Worm (Caenorhabditis elegans) whole organism, L2 larva: ENCODE data around the gene F59G1.4.

Experiments used
- R02D3.7 ChIP-seq: fragments of 150-350 bp; optimal IDR thresholded peaks from 2 replicates; lab custom pipeline; 2014; ENCODE audit warnings: missing biosample characterization, missing genetic modification characterization
- Y55F3AM.14 ChIP-seq: fragments of 200-800 bp; sonication (Bioruptor generic); optimal IDR thresholded peaks from 2 replicates; lab custom pipeline; 2018; ENCODE audit warnings: mild to moderate bottlenecking, missing genetic modification characterization, missing compliant biosample characterization
- blmp-1 ChIP-seq: sonication (generic microtip); optimal IDR thresholded peaks from 2 replicates; lab custom pipeline; 2017; ENCODE audit warnings: missing genetic modification characterization, mild to moderate bottlenecking, missing compliant biosample characterization, antibody characterized with exemption, moderate library complexity; ENCODE audit not compliant: insufficient read depth
- crh-2 ChIP-seq: sonication (generic microtip); optimal IDR thresholded peaks from 2 replicates; lab custom pipeline; 2017; ENCODE audit warnings: missing biosample characterization, missing genetic modification characterization
- dmd-4 ChIP-seq: sonication (generic microtip); optimal IDR thresholded peaks from 2 replicates; lab custom pipeline; 2017; ENCODE audit warnings: missing biosample characterization, missing genetic modification characterization
- gmeb-1 ChIP-seq: fragments of 150-350 bp; optimal IDR thresholded peaks from 2 replicates; lab custom pipeline; 2014; ENCODE audit warnings: missing biosample characterization, missing genetic modification characterization
- lin-11 ChIP-seq: fragments of 150-350 bp; sonication (generic microtip); optimal IDR thresholded peaks from 2 replicates; lab custom pipeline; 2014; ENCODE audit warnings: missing biosample characterization, missing genetic modification characterization, inconsistent platforms, mixed read lengths
- lsy-2 ChIP-seq, 2 experiments: fragments of 150-350 bp in 1 of 2; sonication (generic microtip) in 1 of 2; optimal IDR thresholded peaks; 2 replicates each; lab custom pipeline; 2014 to 2017; ENCODE audit warnings: missing biosample characterization in 2 of 2, missing genetic modification characterization in 2 of 2
- mab-5 ChIP-seq: fragments of 150-350 bp; optimal IDR thresholded peaks from 2 replicates; lab custom pipeline; 2014; ENCODE audit warnings: missing biosample characterization, missing genetic modification characterization
- mdl-1 ChIP-seq, 2 experiments: fragments of 150-350 bp in 1 of 2; sonication (generic microtip) in 1 of 2; optimal IDR thresholded peaks; 2 replicates each; lab custom pipeline; 2017; ENCODE audit warnings: missing biosample characterization in 2 of 2, missing genetic modification characterization in 2 of 2
- nhr-129 ChIP-seq: fragments of 150-350 bp; optimal IDR thresholded peaks from 2 replicates; lab custom pipeline; 2014; ENCODE audit warnings: missing biosample characterization, missing genetic modification characterization
- nhr-77 ChIP-seq: fragments of 150-350 bp; optimal IDR thresholded peaks from 2 replicates; lab custom pipeline; 2014; ENCODE audit warnings: missing biosample characterization, missing genetic modification characterization
- sem-4 ChIP-seq: fragments of 150-350 bp; optimal IDR thresholded peaks from 2 replicates; lab custom pipeline; 2014; ENCODE audit warnings: missing biosample characterization, missing genetic modification reagents, missing genetic modification characterization
- sma-9 ChIP-seq, 2 experiments: fragments of 150-350 bp in 1 of 2; sonication (generic microtip) in 1 of 2; optimal IDR thresholded peaks; 2 replicates each; lab custom pipeline; 2014 to 2016; ENCODE audit warnings: missing genetic modification characterization in 2 of 2, mild to moderate bottlenecking in 1 of 2, missing biosample characterization in 1 of 2, missing compliant biosample characterization in 1 of 2, missing genetic modification reagents in 1 of 2, moderate library complexity in 1 of 2
- unc-39 ChIP-seq: fragments of 150-350 bp; optimal IDR thresholded peaks from 2 replicates; lab custom pipeline; 2014; ENCODE audit warnings: missing biosample characterization, missing genetic modification characterization
- unc-55 ChIP-seq: fragments of 150-350 bp; sonication (generic microtip); optimal IDR thresholded peaks from 3 replicates; lab custom pipeline; 2014; ENCODE audit warnings: missing biosample characterization, missing genetic modification reagents, missing genetic modification characterization
- ztf-1 ChIP-seq: fragments of 200-800 bp; sonication (Bioruptor generic); conservative IDR thresholded peaks from 2 replicates; pipeline ENCODE4 v1.3.6; 2022; ENCODE audit warnings: missing genetic modification characterization, missing compliant biosample characterization
- ztf-11 ChIP-seq: sonication (generic microtip); optimal IDR thresholded peaks from 2 replicates; lab custom pipeline; 2017; ENCODE audit warnings: missing biosample characterization, missing genetic modification characterization
- ztf-4 ChIP-seq: fragments of 150-350 bp; optimal IDR thresholded peaks from 2 replicates; lab custom pipeline; 2014; ENCODE audit warnings: missing biosample characterization, missing genetic modification characterization

The F59G1.4 gene

DNA sequence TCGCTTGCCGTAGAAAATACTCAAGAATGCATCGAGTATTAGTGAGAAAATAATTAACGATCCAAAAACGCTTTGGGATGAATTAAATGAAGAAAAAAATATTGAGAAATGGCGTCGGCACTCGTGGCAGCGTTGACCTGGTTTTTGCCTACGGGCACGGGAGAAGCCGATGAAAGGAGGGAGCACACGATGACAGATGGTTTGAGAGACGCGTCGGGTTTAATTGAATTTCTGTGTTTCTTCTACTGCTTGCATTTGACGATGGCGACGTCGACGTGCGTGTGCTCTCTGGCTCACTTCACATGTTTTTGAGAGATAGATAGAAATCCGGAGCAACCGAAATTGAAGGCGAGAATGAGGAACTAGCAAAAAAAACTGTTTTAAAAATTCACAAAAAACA is 54.7 kb downstream of the F59G1.4 start:
- TF ChIP-seq lin-11 (tag; lab: Kevin White, UChicago): no peak
- no peak for TF ChIP-seq gmeb-1 (tag; lab: Kevin White, UChicago)
- TF ChIP-seq sma-9 (GFP tag; optimal IDR thresholded peaks at IDR 0.05; lab: Kevin White, UChicago): no peak
- no peak for TF ChIP-seq sma-9 (tag; optimal IDR thresholded peaks at IDR 0.05; lab: Kevin White, UChicago)
- no peak for TF ChIP-seq unc-39 (tag; lab: Kevin White, UChicago)
- no peak for TF ChIP-seq mdl-1 (tag; optimal IDR thresholded peaks at IDR 0.05; lab: Kevin White, UChicago)
- TF ChIP-seq unc-55 (GFP tag; lab: Kevin White, UChicago): no peak
- no peak for TF ChIP-seq mab-5
- no peak for TF ChIP-seq sem-4 (tag; lab: Kevin White, UChicago)
- TF ChIP-seq Y55F3AM.14 (GFP tag; lab: Kevin White, UChicago): no peak
- TF ChIP-seq ztf-1 (GFP tag; lab: Robert Waterston, UW): no peak
- TF ChIP-seq blmp-1 (tag; lab: Kevin White, UChicago): no peak

DNA sequence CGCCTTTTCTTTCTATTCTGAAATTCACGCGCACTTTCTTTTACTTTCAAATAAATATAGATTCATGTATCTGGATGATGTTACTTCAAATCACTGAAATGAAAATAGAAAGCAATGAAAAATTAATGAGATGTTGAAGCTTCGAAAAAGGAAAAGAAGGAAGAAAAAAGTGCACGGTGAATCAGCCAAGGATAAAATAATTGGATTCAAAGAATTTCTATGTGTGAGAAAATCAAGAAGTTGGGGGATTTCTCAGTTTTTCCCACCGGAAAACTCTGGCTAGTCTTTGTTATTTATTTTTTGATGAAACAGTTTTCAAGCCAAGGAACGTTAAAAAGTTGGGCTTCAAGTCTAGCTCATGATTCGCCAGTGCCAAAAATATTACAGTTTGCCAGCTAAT is 55.8 kb downstream of the F59G1.4 start:
- TF ChIP-seq nhr-129: no peak
- TF ChIP-seq ztf-11: no peak
- no peak for TF ChIP-seq ztf-4 (tag; lab: Kevin White, UChicago)
- TF ChIP-seq Y55F3AM.14 (GFP tag; lab: Kevin White, UChicago): no peak
- TF ChIP-seq dmd-4 (tag; lab: Kevin White, UChicago): no peak
- no peak for TF ChIP-seq R02D3.7

DNA sequence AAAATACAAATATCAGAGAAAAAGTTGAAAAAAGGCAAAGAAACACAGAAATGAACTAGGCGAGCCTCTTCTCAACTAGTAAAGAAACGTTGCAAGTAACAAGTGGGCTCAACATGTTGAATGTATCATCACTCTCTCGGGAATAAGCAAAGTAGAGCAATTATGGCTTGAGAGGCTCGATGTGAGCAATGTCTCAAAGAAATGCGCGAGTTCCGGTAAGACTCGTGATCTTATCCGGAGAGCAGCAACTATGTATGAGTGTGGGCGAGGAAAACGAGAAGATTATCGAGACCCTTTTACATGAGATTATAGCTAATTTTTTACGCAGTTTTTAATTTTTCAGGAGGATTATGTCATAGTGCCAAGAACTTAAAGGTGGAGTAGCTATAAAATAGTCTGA is 56.2 kb downstream of the F59G1.4 start:
- TF ChIP-seq gmeb-1 (tag; lab: Kevin White, UChicago) (no peak), nhr-129 (peak; percentile 13), nhr-77 (tag; lab: Kevin White, UChicago) (no peak), sma-9 (GFP tag; optimal IDR thresholded peaks at IDR 0.05; lab: Kevin White, UChicago) (peak; percentile 32), sma-9 (tag; optimal IDR thresholded peaks at IDR 0.05; lab: Kevin White, UChicago) (no peak), lsy-2 (tag; optimal IDR thresholded peaks at IDR 0.05; lab: Kevin White, UChicago) (peak in 1 of 2 experiments; percentile 39), mab-5 (peak; percentile 28), crh-2 (tag; lab: Kevin White, UChicago) (no peak)
- TF ChIP-seq, all 48 proteins: peak for 4
